Fruit fly (Drosophila melanogaster) whole organism, embryonic: ENCODE results near the gene Myo31DF.

Source experiments
- ATbp ChIP-seq: fragments of 200-800 bp; sonication (Bioruptor generic); optimal IDR thresholded peaks from 2 replicates; lab custom pipeline; 2017; ENCODE audit warnings: missing biosample characterization, mild to moderate bottlenecking, missing genetic modification characterization, missing genetic modification reagents
- Ada2b ChIP-seq: fragments of 200-800 bp; sonication (Bioruptor generic); IDR thresholded peaks from 2 replicates; pipeline ENCODE4 v1.3.6; 2022; ENCODE audit warnings: missing biosample characterization, missing genetic modification characterization
- Aef1 ChIP-seq: fragments of 200-800 bp; sonication (Bioruptor generic); IDR thresholded peaks from 3 replicates; pipeline ENCODE4 v1.3.6; 2022; ENCODE audit warnings: missing biosample characterization, missing genetic modification characterization
- CG10654 ChIP-seq: fragments of 200-800 bp; sonication (Bioruptor generic); optimal IDR thresholded peaks from 2 replicates; lab custom pipeline; 2016; ENCODE audit warnings: missing biosample characterization, missing genetic modification characterization
- CG11456 ChIP-seq: fragments of 200-800 bp; sonication (Bioruptor generic); IDR thresholded peaks from 3 replicates; pipeline ENCODE4 v1.3.6; 2022; ENCODE audit warnings: missing biosample characterization, missing genetic modification characterization
- CG11695 ChIP-seq: fragments of 200-800 bp; sonication (Bioruptor generic); IDR thresholded peaks from 3 replicates; pipeline ENCODE4 v1.3.6; 2022; ENCODE audit warnings: missing biosample characterization, missing genetic modification characterization
- CG1233 ChIP-seq: fragments of 200-800 bp; sonication (Bioruptor generic); optimal IDR thresholded peaks from 4 replicates; lab custom pipeline; 2018; ENCODE audit warnings: missing biosample characterization, mild to moderate bottlenecking, missing genetic modification characterization
- CG13624 ChIP-seq: fragments of 200-800 bp; sonication (Bioruptor generic); optimal IDR thresholded peaks from 2 replicates; lab custom pipeline; 2016; ENCODE audit warnings: missing biosample characterization, missing genetic modification characterization
- CG14014 ChIP-seq: fragments of 200-800 bp; sonication (Bioruptor generic); IDR thresholded peaks from 2 replicates; pipeline ENCODE4 v1.3.6; 2022; ENCODE audit warnings: missing biosample characterization, missing genetic modification characterization
- CG15269 ChIP-seq: fragments of 200-800 bp; sonication (Bioruptor generic); optimal IDR thresholded peaks from 2 replicates; lab custom pipeline; 2018; ENCODE audit warnings: missing biosample characterization, mild to moderate bottlenecking, missing genetic modification characterization, moderate library complexity
- CG17568 ChIP-seq: fragments of 200-800 bp; sonication (Bioruptor generic); optimal IDR thresholded peaks from 2 replicates; lab custom pipeline; 2018; ENCODE audit warnings: missing biosample characterization, mild to moderate bottlenecking, missing genetic modification characterization, moderate library complexity
- CG17912 ChIP-seq: fragments of 200-800 bp; sonication (Bioruptor generic); optimal IDR thresholded peaks from 2 replicates; lab custom pipeline; 2018; ENCODE audit warnings: missing biosample characterization, mild to moderate bottlenecking, missing genetic modification characterization
- CG18764 ChIP-seq: fragments of 200-800 bp; sonication (Bioruptor generic); optimal IDR thresholded peaks from 3 replicates; lab custom pipeline; 2016; ENCODE audit warnings: missing biosample characterization, missing genetic modification characterization
- CG31365 ChIP-seq: fragments of 200-800 bp; sonication (Bioruptor generic); optimal IDR thresholded peaks from 2 replicates; lab custom pipeline; 2018; ENCODE audit warnings: missing biosample characterization, mild to moderate bottlenecking, missing genetic modification characterization
- CG32532 ChIP-seq: fragments of 200-800 bp; sonication (Bioruptor generic); IDR thresholded peaks from 2 replicates; pipeline ENCODE4 v1.3.6; 2022; ENCODE audit warnings: missing biosample characterization, missing genetic modification characterization
- CG3995 ChIP-seq: fragments of 200-800 bp; sonication (Bioruptor generic); optimal IDR thresholded peaks from 3 replicates; lab custom pipeline; 2016; ENCODE audit warnings: missing biosample characterization, missing genetic modification characterization
- CG4617 ChIP-seq: fragments of 200-800 bp; sonication (Bioruptor generic); optimal IDR thresholded peaks from 3 replicates; lab custom pipeline; 2016; ENCODE audit warnings: missing biosample characterization, missing genetic modification characterization, borderline replicate concordance
- CG4707 ChIP-seq: fragments of 200-800 bp; sonication (Bioruptor generic); optimal IDR thresholded peaks from 2 replicates; lab custom pipeline; 2018; ENCODE audit warnings: missing biosample characterization, mild to moderate bottlenecking, missing genetic modification characterization, moderate library complexity
- CG5953 ChIP-seq: fragments of 200-800 bp; sonication (Bioruptor generic); IDR thresholded peaks from 2 replicates; pipeline ENCODE4 v1.3.6; 2022; ENCODE audit warnings: missing biosample characterization, missing genetic modification characterization
- CG6765 ChIP-seq: fragments of 200-800 bp; sonication (Bioruptor generic); optimal IDR thresholded peaks from 3 replicates; lab custom pipeline; 2017; ENCODE audit warnings: missing biosample characterization, mild to moderate bottlenecking, missing genetic modification characterization
- CG7745 ChIP-seq: fragments of 200-800 bp; sonication (Bioruptor generic); optimal IDR thresholded peaks from 2 replicates; lab custom pipeline; 2018; ENCODE audit warnings: missing biosample characterization, mild to moderate bottlenecking, missing genetic modification characterization, moderate library complexity
- CG8089 ChIP-seq: fragments of 200-800 bp; sonication (Bioruptor generic); optimal IDR thresholded peaks from 3 replicates; lab custom pipeline; 2016; ENCODE audit warnings: missing biosample characterization, missing genetic modification characterization
- CG9437 ChIP-seq: fragments of 200-800 bp; sonication (Bioruptor generic); optimal IDR thresholded peaks from 2 replicates; lab custom pipeline; 2018; ENCODE audit warnings: missing biosample characterization, mild to moderate bottlenecking, missing genetic modification characterization
- CG9932 ChIP-seq: fragments of 200-800 bp; sonication (Bioruptor generic); IDR thresholded peaks from 2 replicates; pipeline ENCODE4 v1.3.6; 2022; ENCODE audit warnings: missing biosample characterization, missing genetic modification characterization
- D19B ChIP-seq: fragments of 200-800 bp; sonication (Bioruptor generic); optimal IDR thresholded peaks from 2 replicates; lab custom pipeline; 2017; ENCODE audit warnings: missing biosample characterization, mild to moderate bottlenecking, missing genetic modification characterization
- Drgx ChIP-seq: fragments of 200-800 bp; sonication (Bioruptor generic); IDR thresholded peaks from 2 replicates; pipeline ENCODE4 v1.3.6; 2022; ENCODE audit warnings: missing biosample characterization, missing genetic modification characterization
- Ets65A ChIP-seq: fragments of 200-800 bp; sonication (Bioruptor generic); peaks from one replicate; lab custom pipeline; 2016; ENCODE audit warnings: missing biosample characterization, missing genetic modification characterization
- H15 ChIP-seq: fragments of 200-800 bp; sonication (Bioruptor generic); IDR thresholded peaks from 3 replicates; pipeline ENCODE4 v1.3.6; 2022; ENCODE audit warnings: missing biosample characterization, missing genetic modification characterization
- H2.0 ChIP-seq: fragments of 200-800 bp; sonication (Bioruptor generic); IDR thresholded peaks from 2 replicates; pipeline ENCODE4 v1.3.6; 2022; ENCODE audit warnings: missing biosample characterization, missing genetic modification characterization
- Hey ChIP-seq: fragments of 200-800 bp; sonication (Bioruptor generic); optimal IDR thresholded peaks from 3 replicates; lab custom pipeline; 2018; ENCODE audit warnings: missing biosample characterization, mild to moderate bottlenecking, missing genetic modification characterization
- HmgZ ChIP-seq: fragments of 200-800 bp; sonication (Bioruptor generic); optimal IDR thresholded peaks from 2 replicates; lab custom pipeline; 2018; ENCODE audit warnings: missing biosample characterization, mild to moderate bottlenecking, missing genetic modification characterization
- Hsf ChIP-seq: fragments of 200-800 bp; sonication (Bioruptor generic); optimal IDR thresholded peaks from 3 replicates; lab custom pipeline; 2016; ENCODE audit warnings: missing biosample characterization, missing genetic modification characterization
- Oaz ChIP-seq: fragments of 200-800 bp; sonication (Bioruptor generic); IDR thresholded peaks from 2 replicates; pipeline ENCODE4 v1.3.6; 2022; ENCODE audit warnings: missing biosample characterization, missing genetic modification characterization
- Oli ChIP-seq: fragments of 200-800 bp; sonication (Bioruptor generic); optimal IDR thresholded peaks from 2 replicates; lab custom pipeline; 2018; ENCODE audit warnings: missing biosample characterization, mild to moderate bottlenecking, missing genetic modification characterization, moderate library complexity
- Ptx1 ChIP-seq: fragments of 200-800 bp; sonication (Bioruptor generic); IDR thresholded peaks from 2 replicates; pipeline ENCODE4 v1.3.6; 2022; ENCODE audit warnings: missing biosample characterization, missing genetic modification characterization
- Side ChIP-seq: fragments of 200-800 bp; sonication (Bioruptor generic); optimal IDR thresholded peaks from 2 replicates; lab custom pipeline; 2016; ENCODE audit warnings: missing biosample characterization, missing genetic modification characterization
- Sox102F ChIP-seq: fragments of 200-800 bp; sonication (Bioruptor generic); optimal IDR thresholded peaks from 2 replicates; lab custom pipeline; 2018; ENCODE audit warnings: missing biosample characterization, mild to moderate bottlenecking, missing genetic modification characterization, moderate library complexity
- TFAM ChIP-seq: fragments of 200-800 bp; sonication (Bioruptor generic); optimal IDR thresholded peaks from 2 replicates; lab custom pipeline; 2017; ENCODE audit warnings: missing biosample characterization, missing genetic modification characterization, inconsistent platforms
- az2 ChIP-seq: fragments of 200-800 bp; sonication (Bioruptor generic); optimal IDR thresholded peaks from 3 replicates; lab custom pipeline; 2016; ENCODE audit warnings: missing biosample characterization, missing genetic modification characterization
- btn ChIP-seq: fragments of 200-800 bp; sonication (Bioruptor generic); optimal IDR thresholded peaks from 2 replicates; lab custom pipeline; 2016; ENCODE audit warnings: missing biosample characterization, missing genetic modification characterization
- chif ChIP-seq, 2 experiments: fragments of 200-800 bp; sonication (Bioruptor generic); optimal IDR thresholded peaks; 3 replicates each; lab custom pipeline; 2016; ENCODE audit warnings: missing biosample characterization in 2 of 2, missing genetic modification characterization in 2 of 2
- crol ChIP-seq: fragments of 200-800 bp; sonication (Bioruptor generic); IDR thresholded peaks from 2 replicates; pipeline ENCODE4 v1.3.6; 2022; ENCODE audit warnings: missing biosample characterization, missing genetic modification characterization
- dysf ChIP-seq: fragments of 200-800 bp; sonication (Bioruptor generic); IDR thresholded peaks from 3 replicates; pipeline ENCODE4 v1.3.6; 2022; ENCODE audit warnings: missing biosample characterization, missing genetic modification characterization
- esg ChIP-seq: fragments of 200-800 bp; sonication (Bioruptor generic); conservative IDR thresholded peaks from 2 replicates; pipeline ENCODE4 v1.3.6; 2022; ENCODE audit warnings: missing biosample characterization, missing genetic modification characterization
- gce ChIP-seq: fragments of 200-800 bp; sonication (Bioruptor generic); IDR thresholded peaks from 3 replicates; pipeline ENCODE4 v1.3.6; 2022; ENCODE audit warnings: missing biosample characterization, missing genetic modification characterization
- gem ChIP-seq: fragments of 200-800 bp; sonication (Bioruptor generic); optimal IDR thresholded peaks from 2 replicates; lab custom pipeline; 2019; ENCODE audit warnings: missing biosample characterization, mild to moderate bottlenecking, missing genetic modification characterization, moderate library complexity
- knrl ChIP-seq: fragments of 200-800 bp; sonication (Bioruptor generic); IDR thresholded peaks from 3 replicates; pipeline ENCODE4 v1.3.6; 2022; ENCODE audit warnings: missing biosample characterization, missing genetic modification characterization; ENCODE audit not compliant: partially characterized antibody
- mam ChIP-seq: fragments of 200-800 bp; sonication (Bioruptor generic); optimal IDR thresholded peaks from 3 replicates; lab custom pipeline; 2016; ENCODE audit warnings: missing biosample characterization, missing genetic modification characterization
- sens ChIP-seq: fragments of 200-800 bp; sonication (Bioruptor generic); peaks from one replicate; lab custom pipeline; 2016; ENCODE audit warnings: missing biosample characterization, missing genetic modification characterization
- sisA ChIP-seq: fragments of 200-800 bp; sonication (Bioruptor generic); IDR thresholded peaks from 2 replicates; pipeline ENCODE4 v1.3.6; 2022; ENCODE audit warnings: missing biosample characterization, missing genetic modification characterization
- sob ChIP-seq: fragments of 200-800 bp; sonication (Bioruptor generic); IDR thresholded peaks from 2 replicates; pipeline ENCODE4 v1.3.6; 2022; ENCODE audit warnings: missing biosample characterization, missing genetic modification characterization
- ssp ChIP-seq: fragments of 200-800 bp; sonication (Bioruptor generic); IDR thresholded peaks from 2 replicates; pipeline ENCODE4 v1.3.6; 2022; ENCODE audit warnings: missing biosample characterization, missing genetic modification characterization

Myo31DF gene

dm6 chr2L:10519225-10519624 is 12.6 kb upstream of the Myo31DF start (continued):
- no peak for TF ChIP-seq gce (GFP tag; lab: Robert Waterston, UW)
- peak; percentile 36 for TF ChIP-seq CG17568 (GFP tag; lab: Kevin White, UChicago)
- no peak for TF ChIP-seq CG9437 (GFP tag; lab: Kevin White, UChicago)
- TF ChIP-seq CG3995 (GFP tag; lab: Kevin White, UChicago), result no peak
- TF ChIP-seq az2, result no peak
- peak; percentile 54 for TF ChIP-seq CG13624 (GFP tag; lab: Kevin White, UChicago)
- TF ChIP-seq Aef1 (GFP tag; lab: Robert Waterston, UW), result peak; percentile 28; the same call in 1 of the 3 replicates
- 0 out of 3 replicates have a peak, but pooled peaks have one; percentile 34 for TF ChIP-seq CG11456
- peak; percentile 71 for TF ChIP-seq esg
- no peak for TF ChIP-seq CG4707 (GFP tag; lab: Kevin White, UChicago)
- peak; percentile 49 for TF ChIP-seq CG1233 (GFP tag; lab: Kevin White, UChicago)
- TF ChIP-seq CG32532 (GFP tag; lab: Robert Waterston, UW), result peak; percentile 75
- peak; percentile 69; the same call in 1 of the 3 replicates for TF ChIP-seq H15 (GFP tag; lab: Robert Waterston, UW)
- peak; percentile 53; the same call in 1 of the 2 replicates for TF ChIP-seq H2.0 (GFP tag; lab: Robert Waterston, UW)
- peak; percentile 26; the same call in 1 of the 2 replicates for TF ChIP-seq ssp (GFP tag; lab: Robert Waterston, UW)
- TF ChIP-seq crol, result 0 out of 2 replicates have a peak, but pooled peaks have one; percentile 7
- peak; percentile 68 for TF ChIP-seq Ets65A (GFP tag; lab: Kevin White, UChicago)
- no peak for TF ChIP-seq knrl (GFP tag; lab: Robert Waterston, UW)
- no peak for TF ChIP-seq Hey (tag; lab: Kevin White, UChicago)
- TF ChIP-seq Hsf (GFP tag; lab: Kevin White, UChicago), result peak; percentile 41
- TF ChIP-seq CG15269 (tag; lab: Kevin White, UChicago), result peak; percentile 68
- no peak for TF ChIP-seq btn (GFP tag; lab: Kevin White, UChicago)
- TF ChIP-seq Oaz (GFP tag; lab: Robert Waterston, UW), result peak; percentile 73
- TF ChIP-seq sisA (GFP tag; lab: Robert Waterston, UW), result peak; percentile 62
- peak; percentile 43 for TF ChIP-seq CG6765 (GFP tag; lab: Kevin White, UChicago)
- TF ChIP-seq CG10654 (GFP tag; lab: Kevin White, UChicago), result peak; percentile 14
- TF ChIP-seq CG4617 (GFP tag; lab: Kevin White, UChicago), result no peak
- TF ChIP-seq chif (GFP tag; optimal IDR thresholded peaks at IDR 0.05; lab: Kevin White, UChicago), result peak in 1 of 2 experiments; percentile 38
- 0 out of 2 replicates have a peak, but pooled peaks have one; percentile 12 for TF ChIP-seq CG9932 (GFP tag; lab: Robert Waterston, UW)
- peak; percentile 64 for TF ChIP-seq CG14014
- TF ChIP-seq CG11695 (GFP tag; lab: Robert Waterston, UW), result peak; percentile 68; the same call in 2 of the 3 replicates
- peak; percentile 54 for TF ChIP-seq ATbp (GFP tag; lab: Kevin White, UChicago)
- peak; percentile 49 for TF ChIP-seq D19B (GFP tag; lab: Kevin White, UChicago)
- TF ChIP-seq sens (GFP tag; lab: Kevin White, UChicago), result peak; percentile 80
- peak; percentile 19 for TF ChIP-seq Side
- TF ChIP-seq dysf, result peak; percentile 82
- TF ChIP-seq Ptx1 (GFP tag; lab: Robert Waterston, UW), result peak; percentile 80
- peak; percentile 67 for TF ChIP-seq sob (GFP tag; lab: Robert Waterston, UW)
- TF ChIP-seq Ada2b (GFP tag; lab: Robert Waterston, UW), result peak; percentile 58
- peak; percentile 75; the same call in 1 of the 2 replicates for TF ChIP-seq Drgx (GFP tag; lab: Robert Waterston, UW)
- peak; percentile 2 for TF ChIP-seq CG18764
- TF ChIP-seq CG31365, result peak; percentile 25
- no peak for TF ChIP-seq CG7745
- no peak for TF ChIP-seq TFAM
- peak; percentile 77 for TF ChIP-seq gem (tag; lab: Kevin White, UChicago)
- TF ChIP-seq mam (GFP tag; lab: Kevin White, UChicago), result peak; percentile 60
- peak; percentile 63 for TF ChIP-seq Sox102F (GFP tag; lab: Kevin White, UChicago)
- TF ChIP-seq CG17912 (GFP tag; lab: Kevin White, UChicago), result no peak
- TF ChIP-seq Oli (tag; lab: Kevin White, UChicago), result peak; percentile 55
- TF ChIP-seq HmgZ, result peak; percentile 37
- TF ChIP-seq CG8089 (GFP tag; lab: Kevin White, UChicago), result no peak
- 0 out of 2 replicates have a peak, but pooled peaks have one; percentile 26 for TF ChIP-seq CG5953 (GFP tag; lab: Robert Waterston, UW)
